Worm (Caenorhabditis elegans) whole organism, late embryonic: ENCODE measurements around the gene pck-1.
A peak's percentile ranks its signal among the peaks of the same experiment; 100 is the strongest.

Source experiments
- C38D4.7 ChIP-seq: fragments of 200-800 bp; sonication (Bioruptor generic); optimal IDR thresholded peaks from 2 replicates; lab custom pipeline; 2018; ENCODE audit warnings: mild to moderate bottlenecking, missing genetic modification characterization, moderate library complexity, missing compliant biosample characterization
- K09A11.1 ChIP-seq: sonication (generic microtip); optimal IDR thresholded peaks from 2 replicates; lab custom pipeline; 2017; ENCODE audit warnings: antibody characterized with exemption, mild to moderate bottlenecking, missing genetic modification characterization, missing compliant biosample characterization; ENCODE audit not compliant: insufficient read depth
- T23F11.4 ChIP-seq: fragments of 200-800 bp; sonication (Bioruptor generic); optimal IDR thresholded peaks from 2 replicates; lab custom pipeline; 2018; ENCODE audit warnings: mild to moderate bottlenecking, missing genetic modification characterization, missing compliant biosample characterization
- Y22D7AL.16 ChIP-seq: sonication (generic microtip); optimal IDR thresholded peaks from 2 replicates; lab custom pipeline; 2016; ENCODE audit warnings: missing genetic modification characterization, missing compliant biosample characterization
- ahr-1 ChIP-seq: sonication (generic microtip); optimal IDR thresholded peaks from 2 replicates; lab custom pipeline; 2016; ENCODE audit warnings: missing genetic modification characterization, missing compliant biosample characterization
- ama-1 ChIP-seq: fragments of 150-350 bp; optimal IDR thresholded peaks from 2 replicates; lab custom pipeline; 2014
- ceh-14 ChIP-seq: sonication (generic microtip); optimal IDR thresholded peaks from 2 replicates; lab custom pipeline; 2016; ENCODE audit warnings: missing genotype, missing genetic modification characterization, missing compliant biosample characterization
- ceh-22 ChIP-seq: sonication (generic microtip); optimal IDR thresholded peaks from 2 replicates; lab custom pipeline; 2017; ENCODE audit warnings: missing biosample characterization, missing genetic modification characterization
- ceh-24 ChIP-seq: sonication (generic microtip); optimal IDR thresholded peaks from 2 replicates; lab custom pipeline; 2016; ENCODE audit warnings: mild to moderate bottlenecking, missing genetic modification characterization, missing compliant biosample characterization
- ceh-31 ChIP-seq: sonication (generic microtip); optimal IDR thresholded peaks from 2 replicates; lab custom pipeline; 2016; ENCODE audit warnings: missing genetic modification characterization, missing compliant biosample characterization
- ceh-48 ChIP-seq: sonication (generic microtip); optimal IDR thresholded peaks from 2 replicates; lab custom pipeline; 2016; ENCODE audit warnings: missing genetic modification characterization, inconsistent platforms, missing compliant biosample characterization
- dmd-4 ChIP-seq: sonication (generic microtip); optimal IDR thresholded peaks from 2 replicates; lab custom pipeline; 2016; ENCODE audit warnings: borderline replicate concordance, missing genetic modification characterization, missing compliant biosample characterization
- dve-1 ChIP-seq: sonication (generic microtip); optimal IDR thresholded peaks from 2 replicates; lab custom pipeline; 2017; ENCODE audit warnings: antibody characterized with exemption, mild to moderate bottlenecking, missing genetic modification characterization, missing compliant biosample characterization
- eyg-1 ChIP-seq: sonication (generic microtip); optimal IDR thresholded peaks from 2 replicates; lab custom pipeline; 2016; ENCODE audit warnings: missing genotype, missing genetic modification characterization, missing compliant biosample characterization
- fax-1 ChIP-seq: sonication (generic microtip); optimal IDR thresholded peaks from 2 replicates; lab custom pipeline; 2016; ENCODE audit warnings: missing genotype, missing genetic modification characterization, missing compliant biosample characterization
- fkh-10 ChIP-seq: fragments of 150-350 bp; optimal IDR thresholded peaks from 2 replicates; lab custom pipeline; 2014; ENCODE audit warnings: missing biosample characterization, missing genetic modification reagents, missing genetic modification characterization
- hlh-13 ChIP-seq: fragments of 200-800 bp; sonication (Bioruptor generic); optimal IDR thresholded peaks from 2 replicates; lab custom pipeline; 2018; ENCODE audit warnings: mild to moderate bottlenecking, missing genetic modification characterization, missing compliant biosample characterization
- hlh-6 ChIP-seq: sonication (generic microtip); optimal IDR thresholded peaks from 2 replicates; lab custom pipeline; 2016; ENCODE audit warnings: missing genotype, missing genetic modification characterization, missing compliant biosample characterization
- hlh-8 ChIP-seq: sonication (generic microtip); optimal IDR thresholded peaks from 2 replicates; lab custom pipeline; 2016; ENCODE audit warnings: missing genotype, missing genetic modification characterization, missing compliant biosample characterization
- madf-2 ChIP-seq: sonication (generic microtip); optimal IDR thresholded peaks from 2 replicates; lab custom pipeline; 2017; ENCODE audit warnings: missing genetic modification characterization, missing compliant biosample characterization
- mec-3 ChIP-seq: sonication (generic microtip); optimal IDR thresholded peaks from 2 replicates; lab custom pipeline; 2016; ENCODE audit warnings: borderline replicate concordance, missing genetic modification characterization, missing compliant biosample characterization
- nhr-11 ChIP-seq: fragments of 150-350 bp; optimal IDR thresholded peaks from 2 replicates; lab custom pipeline; 2014; ENCODE audit warnings: missing biosample characterization, missing genetic modification characterization
- pag-3 ChIP-seq: sonication (generic microtip); optimal IDR thresholded peaks from 2 replicates; lab custom pipeline; 2016; ENCODE audit warnings: missing compliant biosample characterization, missing genetic modification characterization, borderline replicate concordance
- pax-1 ChIP-seq: fragments of 150-350 bp; optimal IDR thresholded peaks from 2 replicates; lab custom pipeline; 2014; ENCODE audit warnings: missing biosample characterization, missing genetic modification characterization
- pha-2 ChIP-seq: sonication (generic microtip); optimal IDR thresholded peaks from 2 replicates; lab custom pipeline; 2017; ENCODE audit warnings: mild to moderate bottlenecking, missing genetic modification characterization, missing compliant biosample characterization
- pqm-1 ChIP-seq: sonication (generic microtip); optimal IDR thresholded peaks from 2 replicates; lab custom pipeline; 2016; ENCODE audit warnings: missing genetic modification characterization, missing compliant biosample characterization
- ref-2 ChIP-seq: sonication (generic microtip); optimal IDR thresholded peaks from 2 replicates; lab custom pipeline; 2016; ENCODE audit warnings: missing genetic modification characterization, missing compliant biosample characterization
- sdc-2 ChIP-seq: sonication (generic microtip); optimal IDR thresholded peaks from 2 replicates; lab custom pipeline; 2016; ENCODE audit warnings: missing genotype, missing genetic modification characterization, missing compliant biosample characterization
- sox-2 ChIP-seq: fragments of 200-800 bp; sonication (Bioruptor generic); IDR thresholded peaks from 2 replicates; pipeline ENCODE4 v1.3.6; 2022; ENCODE audit warnings: missing genetic modification reagents, missing genetic modification characterization, missing compliant biosample characterization
- ttx-3 ChIP-seq: sonication (generic microtip); optimal IDR thresholded peaks from 2 replicates; lab custom pipeline; 2016; ENCODE audit warnings: missing genetic modification reagents, missing genetic modification characterization, missing compliant biosample characterization
- unc-42 ChIP-seq: sonication (generic microtip); optimal IDR thresholded peaks from 2 replicates; lab custom pipeline; 2016; ENCODE audit warnings: missing genotype, missing genetic modification characterization, missing compliant biosample characterization

The pck-1 gene

ce11 chrIII:64747-65625 is 1.1 kb downstream of the pck-1 start:
- no peak for TF ChIP-seq dmd-4
- TF ChIP-seq hlh-13 (GFP tag; lab: Kevin White, UChicago): no peak
- no peak for TF ChIP-seq pax-1 (tag; lab: Kevin White, UChicago)
- no peak for TF ChIP-seq sox-2 (GFP tag; lab: Robert Waterston, UW)
- TF ChIP-seq mec-3: peak; percentile 9

ce11 chrIII:63584-64316 is 2.3 kb downstream of the pck-1 start:
- TF ChIP-seq hlh-6 (tag; lab: Kevin White, UChicago): no peak
- peak; percentile 4 for TF ChIP-seq sdc-2 (tag; lab: Kevin White, UChicago)

ce11 chrIII:62383-62873 is 3.6 kb downstream of the pck-1 start:
- peak; percentile 46 for TF ChIP-seq unc-42 (tag; lab: Kevin White, UChicago)
- no peak for TF ChIP-seq ref-2 (tag; lab: Kevin White, UChicago)

ce11 chrIII:61045-61444 is 5.0 kb downstream of the pck-1 start, which contains the start of gene btb-5:
btb-5 (minus strand) TSS chrIII:61145.
- TF ChIP-seq ahr-1 (tag; lab: Kevin White, UChicago) (no peak), dve-1 (tag; lab: Kevin White, UChicago) (no peak), K09A11.1 (no peak), Y22D7AL.16 (tag; lab: Kevin White, UChicago) (no peak), hlh-8 (tag; lab: Kevin White, UChicago) (no peak)

- TF ChIP-seq pag-3 (no peak), nhr-11 (tag; lab: Kevin White, UChicago) (no peak), ceh-31 (tag; lab: Kevin White, UChicago) (no peak), ceh-24 (tag; lab: Kevin White, UChicago) (no peak)
Measured at ce11 chrIII:53696-54095, 12.4 kb downstream of the pck-1 start.

ce11 chrIII:51622-52021 is 14.4 kb downstream of the pck-1 start:
- TF ChIP-seq pha-2: no peak
- no peak for TF ChIP-seq ceh-22 (tag; lab: Kevin White, UChicago)
- TF ChIP-seq fax-1: no peak
- no peak for TF ChIP-seq ttx-3
- no peak for TF ChIP-seq Y22D7AL.16 (tag; lab: Kevin White, UChicago)
- no peak for TF ChIP-seq madf-2 (tag; lab: Kevin White, UChicago)
- no peak for TF ChIP-seq nhr-11 (tag; lab: Kevin White, UChicago)
- no peak for TF ChIP-seq dmd-4
- TF ChIP-seq ceh-48 (tag; lab: Kevin White, UChicago): no peak
- no peak for TF ChIP-seq fkh-10 (GFP tag; lab: Kevin White, UChicago)
- no peak for TF ChIP-seq pax-1 (tag; lab: Kevin White, UChicago)
- no peak for TF ChIP-seq hlh-6 (tag; lab: Kevin White, UChicago)

ce11 chrIII:50418-50817 is 15.6 kb downstream of the pck-1 start:
- TF ChIP-seq eyg-1 (tag; lab: Kevin White, UChicago) (no peak), T23F11.4 (GFP tag; lab: Kevin White, UChicago) (no peak), pax-1 (tag; lab: Kevin White, UChicago) (no peak), ama-1 (no peak), K09A11.1 (no peak), pag-3 (no peak), hlh-13 (GFP tag; lab: Kevin White, UChicago) (no peak), pqm-1 (tag; lab: Kevin White, UChicago) (no peak), ceh-14 (tag; lab: Kevin White, UChicago) (no peak), hlh-6 (tag; lab: Kevin White, UChicago) (no peak), C38D4.7 (GFP tag; lab: Kevin White, UChicago) (no peak)
